Worm (Caenorhabditis elegans) whole organism, L2 larva: Measurements from ENCODE around the gene F57A8.7.

Source experiments
- alr-1 ChIP-seq: fragments of 150-350 bp; optimal IDR thresholded peaks from 2 replicates; lab custom pipeline; 2014; ENCODE audit warnings: missing biosample characterization, missing genetic modification characterization
- ama-1 ChIP-seq: fragments of 150-350 bp; optimal IDR thresholded peaks from 2 replicates; lab custom pipeline; 2018; ENCODE audit warnings: inconsistent platforms
- elt-3 ChIP-seq: sonication (generic microtip); optimal IDR thresholded peaks from 2 replicates; lab custom pipeline; 2017; ENCODE audit warnings: missing biosample characterization, missing genetic modification characterization
- mdl-1 ChIP-seq, 2 experiments: fragments of 150-350 bp in 1 of 2; sonication (generic microtip) in 1 of 2; optimal IDR thresholded peaks; 2 replicates each; lab custom pipeline; 2017; ENCODE audit warnings: missing biosample characterization in 2 of 2, missing genetic modification characterization in 2 of 2
- nhr-11 ChIP-seq: fragments of 150-350 bp; optimal IDR thresholded peaks from 2 replicates; lab custom pipeline; 2014; ENCODE audit warnings: missing biosample characterization, missing genetic modification characterization
- nhr-12 ChIP-seq: fragments of 150-350 bp; optimal IDR thresholded peaks from 2 replicates; lab custom pipeline; 2014; ENCODE audit warnings: missing biosample characterization, missing genetic modification characterization
- nhr-237 ChIP-seq: fragments of 150-350 bp; optimal IDR thresholded peaks from 2 replicates; lab custom pipeline; 2014; ENCODE audit warnings: missing biosample characterization, missing genetic modification characterization
- unc-39 ChIP-seq: fragments of 150-350 bp; optimal IDR thresholded peaks from 2 replicates; lab custom pipeline; 2014; ENCODE audit warnings: missing biosample characterization, missing genetic modification characterization
- unc-55 ChIP-seq: fragments of 150-350 bp; sonication (generic microtip); optimal IDR thresholded peaks from 3 replicates; lab custom pipeline; 2014; ENCODE audit warnings: missing biosample characterization, missing genetic modification reagents, missing genetic modification characterization
- ztf-11 ChIP-seq: sonication (generic microtip); optimal IDR thresholded peaks from 2 replicates; lab custom pipeline; 2017; ENCODE audit warnings: missing biosample characterization, missing genetic modification characterization
- ztf-4 ChIP-seq: fragments of 150-350 bp; optimal IDR thresholded peaks from 2 replicates; lab custom pipeline; 2014; ENCODE audit warnings: missing biosample characterization, missing genetic modification characterization

DNA sequence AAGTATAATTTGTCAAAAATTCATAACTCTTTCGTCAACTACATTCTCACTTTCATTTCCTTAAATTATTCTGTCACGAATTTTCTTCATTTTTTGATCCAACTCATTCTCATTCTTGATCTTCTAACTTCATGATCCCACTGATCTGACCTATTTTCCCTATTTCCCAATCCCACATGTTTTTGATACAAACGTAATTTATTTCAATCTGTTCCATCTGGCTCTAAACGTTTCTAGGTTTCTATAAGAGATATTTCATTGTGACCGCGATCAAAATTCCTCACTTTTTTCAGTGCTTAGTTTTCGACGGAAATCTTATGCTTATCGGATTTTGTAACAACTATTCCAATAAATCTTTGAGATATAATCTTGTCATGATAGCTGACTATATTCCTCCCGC lies 9.9 kb upstream of the F57A8.7 start:
- no peak for TF ChIP-seq unc-39
- no peak for TF ChIP-seq mdl-1 (tag; optimal IDR thresholded peaks at IDR 0.05; lab: Kevin White, UChicago)
- no peak for TF ChIP-seq ztf-4 (tag; lab: Kevin White, UChicago)
- no peak for TF ChIP-seq unc-55 (GFP tag; lab: Kevin White, UChicago)
- no peak for TF ChIP-seq ztf-11
- TF ChIP-seq nhr-11, result no peak
- TF ChIP-seq ama-1 (lab: Kevin White, UChicago), result no peak
- no peak for TF ChIP-seq nhr-12 (tag; lab: Kevin White, UChicago)
- TF ChIP-seq alr-1 (tag; lab: Kevin White, UChicago), result no peak
- no peak for TF ChIP-seq elt-3 (tag; lab: Kevin White, UChicago)
- TF ChIP-seq nhr-237 (tag; lab: Kevin White, UChicago), result no peak
